Fruit fly (Drosophila melanogaster) whole organism, pupa: Measurements from ENCODE around the gene CG13306.

Experiments used
- CG12605 ChIP-seq: fragments of 200-800 bp; sonication (Bioruptor generic); IDR thresholded peaks from 2 replicates; pipeline ENCODE4 v1.3.6; 2022; ENCODE audit warnings: missing biosample characterization, missing genetic modification characterization
- CG15710 ChIP-seq: fragments of 200-800 bp; sonication (Bioruptor generic); optimal IDR thresholded peaks from 2 replicates; lab custom pipeline; 2018; ENCODE audit warnings: missing biosample characterization, mild to moderate bottlenecking, missing genetic modification characterization, moderate library complexity
- CG32121 ChIP-seq: fragments of 200-800 bp; sonication (Bioruptor generic); IDR thresholded peaks from 2 replicates; pipeline ENCODE4 v1.3.6; 2022; ENCODE audit warnings: missing biosample characterization, missing genetic modification characterization
- CG34367 ChIP-seq: fragments of 200-800 bp; sonication (Bioruptor generic); optimal IDR thresholded peaks from 2 replicates; lab custom pipeline; 2018; ENCODE audit warnings: missing biosample characterization, mild to moderate bottlenecking, missing genetic modification characterization
- CG8159 ChIP-seq: fragments of 200-800 bp; sonication (Bioruptor generic); optimal IDR thresholded peaks from 3 replicates; lab custom pipeline; 2018; ENCODE audit warnings: missing biosample characterization, mild to moderate bottlenecking, missing genetic modification characterization, moderate library complexity
- CG8301 ChIP-seq: fragments of 200-800 bp; sonication (Bioruptor generic); optimal IDR thresholded peaks from 2 replicates; lab custom pipeline; 2018; ENCODE audit warnings: missing biosample characterization, mild to moderate bottlenecking, missing genetic modification characterization
- CG9948 ChIP-seq: fragments of 200-800 bp; sonication (Bioruptor generic); optimal IDR thresholded peaks from 2 replicates; lab custom pipeline; 2018; ENCODE audit warnings: missing biosample characterization, mild to moderate bottlenecking, missing genetic modification characterization, moderate library complexity
- EcR ChIP-seq: fragments of 200-800 bp; sonication (Bioruptor generic); optimal IDR thresholded peaks from 3 replicates; lab custom pipeline; 2019; ENCODE audit warnings: missing biosample characterization, missing genetic modification characterization, mild to moderate bottlenecking, moderate library complexity, missing genetic modification reagents
- fd96Ca ChIP-seq: fragments of 200-800 bp; sonication (Bioruptor generic); IDR thresholded peaks from 3 replicates; pipeline ENCODE4 v1.3.6; 2022; ENCODE audit warnings: missing biosample characterization, missing genetic modification characterization

DNA sequence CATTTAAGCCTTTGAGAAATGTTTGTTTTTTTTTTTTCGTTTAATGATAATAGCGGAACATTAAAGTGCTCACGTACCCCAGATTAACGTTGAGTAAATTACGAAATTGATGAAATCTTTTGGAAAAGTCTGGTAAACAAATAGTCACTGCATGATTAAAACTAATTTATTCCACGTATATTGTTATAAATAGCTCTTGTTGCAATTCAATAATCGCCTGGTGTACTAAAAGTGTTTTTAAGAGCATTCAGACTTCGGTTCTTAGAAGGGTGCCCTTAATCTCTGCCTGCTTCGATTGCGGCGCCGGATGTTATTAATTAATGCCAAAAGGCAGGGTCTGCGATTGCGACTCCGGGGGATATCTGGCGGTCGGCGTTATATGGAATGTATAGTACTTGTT, 40.7 kb downstream of the CG13306 start:
- TF ChIP-seq CG8159 (tag; lab: Kevin White, UChicago) (no peak), CG34367 (tag; lab: Kevin White, UChicago) (no peak), fd96Ca (GFP tag; lab: Robert Waterston, UW) (no peak), CG32121 (no peak), CG9948 (no peak), CG15710 (tag; lab: Kevin White, UChicago) (no peak), EcR (GFP tag; lab: Kevin White, UChicago) (no peak), CG12605 (GFP tag; lab: Robert Waterston, UW) (no peak), CG8301 (tag; lab: Kevin White, UChicago) (no peak)
